Fruit fly (Drosophila melanogaster): Measurements from ENCODE around the gene Syp.

Gene Syp

DNA sequence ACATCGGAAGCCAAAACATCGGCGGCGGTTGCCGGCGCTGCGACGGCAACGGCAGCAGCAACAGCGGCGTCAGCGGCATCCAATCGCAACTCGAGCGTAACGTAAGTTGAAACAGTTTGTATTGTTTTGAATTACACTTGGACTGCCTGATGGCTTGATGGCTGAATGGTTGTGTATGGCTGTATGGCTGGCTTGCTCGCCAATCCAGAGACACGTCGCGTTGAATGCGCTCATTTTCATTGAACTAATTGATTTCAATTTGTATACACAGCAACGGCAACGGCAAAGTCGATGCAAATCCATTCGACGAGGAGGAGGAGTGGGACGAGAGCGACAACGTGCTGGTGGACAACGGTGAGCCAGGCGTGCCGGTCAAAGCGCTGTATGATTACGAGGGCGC lies 82.3 kb downstream of the Syp start:
- TF ChIP-seq CG8119 (GFP tag; IDR thresholded peaks at IDR 0.05): no peak
- TF ChIP-seq eg (GFP tag; IDR thresholded peaks at IDR 0.05): 0 out of 3 replicates have a peak, but pooled peaks have one; percentile 26
- no peak for TF ChIP-seq OdsH (GFP tag; optimal IDR thresholded peaks at IDR 0.05)

- TF ChIP-seq salr (GFP tag; optimal IDR thresholded peaks at IDR 0.05) (no peak), Met (GFP tag; optimal IDR thresholded peaks at IDR 0.05) (no peak), Eip78C (GFP tag) (no peak), Hr38 (GFP tag; optimal IDR thresholded peaks at IDR 0.05) (no peak), cyc (GFP tag; optimal IDR thresholded peaks at IDR 0.05) (no peak), Gug (GFP tag; IDR thresholded peaks at IDR 0.05) (no peak), Sox14 (GFP tag; optimal IDR thresholded peaks at IDR 0.05) (no peak), CG6163 (GFP tag; IDR thresholded peaks at IDR 0.05) (no peak), Eip93F (GFP tag; optimal IDR thresholded peaks at IDR 0.05) (no peak), Ets21C (GFP tag; optimal IDR thresholded peaks at IDR 0.05) (no peak), Sox102F (GFP tag; optimal IDR thresholded peaks at IDR 0.05) (no peak), eg (GFP tag; IDR thresholded peaks at IDR 0.05) (no peak), CG11902 (GFP tag; optimal IDR thresholded peaks at IDR 0.05) (no peak), CG31627 (GFP tag; optimal IDR thresholded peaks at IDR 0.05) (no peak)
These were observed 85.3 kb downstream of the Syp start, which contains the start of gene CG15695 for dm6 chr3R:20841840-20842239. TSS of gene CG15695 (plus strand) at chr3R:20842140.

dm6 chr3R:20845493-20845892 lies 89.0 kb downstream of the Syp start:
- no peak for TF ChIP-seq spab (GFP tag; optimal IDR thresholded peaks at IDR 0.05)
- TF ChIP-seq Smox (GFP tag; optimal IDR thresholded peaks at IDR 0.05): no peak
- no peak for TF ChIP-seq OdsH (GFP tag; optimal IDR thresholded peaks at IDR 0.05)
- no peak for TF ChIP-seq CG1621 (tag; optimal IDR thresholded peaks at IDR 0.05)
- no peak for TF ChIP-seq CG3919 (GFP tag; optimal IDR thresholded peaks at IDR 0.05)
- no peak for TF ChIP-seq CG6276 (GFP tag; optimal IDR thresholded peaks at IDR 0.05)
- TF ChIP-seq fd59A (GFP tag; optimal IDR thresholded peaks at IDR 0.05): no peak
- TF ChIP-seq Sox102F (GFP tag; optimal IDR thresholded peaks at IDR 0.05): no peak
- no peak for TF ChIP-seq Hr4 (GFP tag; optimal IDR thresholded peaks at IDR 0.05)
- no peak for TF ChIP-seq CG4318 (GFP tag; optimal IDR thresholded peaks at IDR 0.05)
- TF ChIP-seq Hr39 (GFP tag; optimal IDR thresholded peaks at IDR 0.05): no peak

dm6 chr3R:20846316-20846715 lies 89.8 kb downstream of the Syp start:
- TF ChIP-seq Blimp-1 (GFP tag; optimal IDR thresholded peaks at IDR 0.05): no peak
- TF ChIP-seq CG4318 (GFP tag; optimal IDR thresholded peaks at IDR 0.05): no peak
- TF ChIP-seq CG32006 (GFP tag; optimal IDR thresholded peaks at IDR 0.05): no peak

DNA sequence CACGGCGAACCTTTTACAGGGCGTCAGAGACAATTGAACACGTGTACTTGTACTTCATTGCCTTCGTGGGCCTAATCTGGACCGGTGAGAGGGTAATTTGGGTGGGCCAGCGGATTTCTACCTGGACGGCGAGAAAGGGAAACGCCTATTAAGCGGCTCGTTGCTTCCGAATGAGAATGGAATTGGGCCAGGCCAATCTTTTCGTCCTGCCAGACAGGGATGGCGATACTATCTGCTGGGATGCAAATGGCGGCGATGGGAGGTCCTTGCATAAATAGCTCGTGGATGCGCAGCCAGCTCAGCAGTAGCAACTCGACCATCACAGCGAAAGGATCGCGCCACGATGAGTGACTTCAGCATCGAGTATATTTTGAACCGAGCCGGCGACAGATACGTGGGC lies 90.2 kb downstream of the Syp start, which contains the start of gene CG15696:
Gene CG15696, plus strand, starts transcription at position 301 of the 400 bp plus-strand sequence.
- no peak for TF ChIP-seq CG6792 (GFP tag; optimal IDR thresholded peaks at IDR 0.05)
- no peak for TF ChIP-seq fkh (GFP tag; optimal IDR thresholded peaks at IDR 0.05)
- TF ChIP-seq eg (GFP tag; IDR thresholded peaks at IDR 0.05): no peak
- no peak for TF ChIP-seq pdm3 (GFP tag; optimal IDR thresholded peaks at IDR 0.05)
- TF ChIP-seq Sox102F (GFP tag; optimal IDR thresholded peaks at IDR 0.05): no peak
- no peak for TF ChIP-seq CG8319 (GFP tag; optimal IDR thresholded peaks at IDR 0.05)
- TF ChIP-seq Ets96B (tag; optimal IDR thresholded peaks at IDR 0.05): no peak
- TF ChIP-seq CG10669 (GFP tag; optimal IDR thresholded peaks at IDR 0.05): no peak
- no peak for TF ChIP-seq Gug (GFP tag; IDR thresholded peaks at IDR 0.05)
- no peak for TF ChIP-seq Hr39 (GFP tag; optimal IDR thresholded peaks at IDR 0.05)
- no peak for TF ChIP-seq CG6163 (GFP tag; IDR thresholded peaks at IDR 0.05)
